Worm (Caenorhabditis elegans) whole organism, young adult: ENCODE measurements around the gene erh-1.

Source experiments
- B0019.2 ChIP-seq: fragments of 200-800 bp; sonication (Bioruptor generic); conservative IDR thresholded peaks from 2 replicates; pipeline ENCODE4 v1.3.6; 2022; ENCODE audit warnings: missing genetic modification reagents, missing genetic modification characterization, missing compliant biosample characterization
- B0035.1 ChIP-seq: sonication (generic microtip); optimal IDR thresholded peaks from 2 replicates; lab custom pipeline; 2016; ENCODE audit warnings: missing genetic modification characterization, mild to moderate bottlenecking, missing compliant biosample characterization, missing genotype, missing genetic modification reagents
- F22D6.2 ChIP-seq: sonication (generic microtip); optimal IDR thresholded peaks from 2 replicates; lab custom pipeline; 2016; ENCODE audit warnings: mild to moderate bottlenecking, missing genetic modification characterization, missing compliant biosample characterization
- T26A5.8 ChIP-seq: sonication (generic microtip); optimal IDR thresholded peaks from 2 replicates; lab custom pipeline; 2016; ENCODE audit warnings: missing genetic modification characterization, missing compliant biosample characterization
- athp-1 ChIP-seq: sonication (generic microtip); optimal IDR thresholded peaks from 2 replicates; lab custom pipeline; 2017; ENCODE audit warnings: mild to moderate bottlenecking, missing genetic modification characterization, missing compliant biosample characterization
- attf-5 ChIP-seq: fragments of 200-800 bp; sonication (Bioruptor generic); optimal IDR thresholded peaks from 2 replicates; lab custom pipeline; 2018; ENCODE audit warnings: mild to moderate bottlenecking, missing genetic modification characterization, missing compliant biosample characterization
- ceh-100 ChIP-seq: fragments of 200-800 bp; sonication (Bioruptor generic); IDR thresholded peaks from 2 replicates; pipeline ENCODE4 v1.3.6; 2022; ENCODE audit warnings: missing genetic modification reagents, missing genetic modification characterization, missing compliant biosample characterization
- ceh-40 ChIP-seq: fragments of 200-800 bp; sonication (Bioruptor generic); IDR thresholded peaks from 2 replicates; pipeline ENCODE4 v1.3.6; 2022; ENCODE audit warnings: missing genetic modification characterization, missing compliant biosample characterization
- ceh-58 ChIP-seq: fragments of 200-800 bp; sonication (Bioruptor generic); IDR thresholded peaks from 2 replicates; pipeline ENCODE4 v1.3.6; 2022; ENCODE audit warnings: missing genetic modification characterization, missing compliant biosample characterization
- ceh-91 ChIP-seq: fragments of 200-800 bp; sonication (Bioruptor generic); IDR thresholded peaks from 2 replicates; pipeline ENCODE4 v1.3.6; 2022; ENCODE audit warnings: missing genetic modification reagents, missing genetic modification characterization, missing compliant biosample characterization
- chd-7 ChIP-seq: sonication (generic microtip); optimal IDR thresholded peaks from 2 replicates; lab custom pipeline; 2016; ENCODE audit warnings: mild to moderate bottlenecking, missing genetic modification characterization, moderate library complexity, missing compliant biosample characterization
- efl-1 ChIP-seq: fragments of 150-350 bp; optimal IDR thresholded peaks from 2 replicates; lab custom pipeline; 2014; ENCODE audit warnings: missing biosample characterization, missing genetic modification reagents, missing genetic modification characterization
- egl-18 ChIP-seq: fragments of 200-800 bp; sonication (Bioruptor generic); IDR thresholded peaks from 2 replicates; pipeline ENCODE4 v1.3.6; 2022; ENCODE audit warnings: missing genetic modification reagents, missing genetic modification characterization, missing compliant biosample characterization
- egrh-3 ChIP-seq: fragments of 200-800 bp; sonication (Bioruptor generic); IDR thresholded peaks from 2 replicates; pipeline ENCODE4 v1.3.6; 2022; ENCODE audit warnings: missing genetic modification reagents, missing genetic modification characterization, missing compliant biosample characterization
- ekl-4 ChIP-seq: fragments of 200-800 bp; sonication (Bioruptor generic); IDR thresholded peaks from 2 replicates; pipeline ENCODE4 v1.3.6; 2022; ENCODE audit warnings: missing genetic modification reagents, missing genetic modification characterization, missing compliant biosample characterization
- ets-4 ChIP-seq: fragments of 200-800 bp; sonication (Bioruptor generic); optimal IDR thresholded peaks from 2 replicates; lab custom pipeline; 2018; ENCODE audit warnings: mild to moderate bottlenecking, missing genetic modification characterization, missing compliant biosample characterization
- fkh-3 ChIP-seq: sonication (generic microtip); optimal IDR thresholded peaks from 2 replicates; lab custom pipeline; 2016; ENCODE audit warnings: mild to moderate bottlenecking, missing genetic modification characterization, missing compliant biosample characterization
- hlh-12 ChIP-seq: sonication (generic microtip); optimal IDR thresholded peaks from 2 replicates; lab custom pipeline; 2016; ENCODE audit warnings: missing genetic modification characterization, missing compliant biosample characterization
- hlh-26 ChIP-seq: fragments of 200-800 bp; sonication (Bioruptor generic); conservative IDR thresholded peaks from 2 replicates; pipeline ENCODE4 v1.3.6; 2022; ENCODE audit warnings: missing genetic modification reagents, missing genetic modification characterization, missing compliant biosample characterization
- hmg-1.2 ChIP-seq: fragments of 200-800 bp; sonication (Bioruptor generic); IDR thresholded peaks from 2 replicates; pipeline ENCODE4 v1.3.6; 2022; ENCODE audit warnings: missing genetic modification reagents, missing genetic modification characterization, missing compliant biosample characterization
- hsf-1 ChIP-seq: fragments of 200-800 bp; sonication (Bioruptor generic); IDR thresholded peaks from 2 replicates; pipeline ENCODE4 v1.3.6; 2022; ENCODE audit warnings: missing genetic modification reagents, missing genetic modification characterization, missing compliant biosample characterization
- let-607 ChIP-seq, 2 experiments: fragments of 200-800 bp in 1 of 2; sonication (Bioruptor generic) in 1 of 2; sonication (generic microtip) in 1 of 2; optimal IDR thresholded peaks; 2 replicates each; lab custom pipeline; 2016 to 2018; ENCODE audit warnings: mild to moderate bottlenecking in 2 of 2, missing compliant biosample characterization in 2 of 2, missing genetic modification characterization in 2 of 2, moderate library complexity in 2 of 2, missing genotype in 1 of 2
- lir-1 ChIP-seq: fragments of 200-800 bp; sonication (Bioruptor generic); conservative IDR thresholded peaks from 2 replicates; pipeline ENCODE4 v1.3.6; 2022; ENCODE audit warnings: missing genetic modification reagents, missing genetic modification characterization, missing compliant biosample characterization
- madf-8 ChIP-seq: fragments of 200-800 bp; sonication (Bioruptor generic); conservative IDR thresholded peaks from 2 replicates; pipeline ENCODE4 v1.3.6; 2022; ENCODE audit warnings: missing genetic modification reagents, missing genetic modification characterization, missing compliant biosample characterization
- mel-28 ChIP-seq: sonication (generic microtip); optimal IDR thresholded peaks from 2 replicates; lab custom pipeline; 2016; ENCODE audit warnings: borderline replicate concordance, mild to moderate bottlenecking, missing genetic modification characterization, missing compliant biosample characterization
- mes-4 ChIP-seq: sonication (generic microtip); optimal IDR thresholded peaks from 2 replicates; lab custom pipeline; 2016; ENCODE audit warnings: missing genotype, missing genetic modification characterization, missing compliant biosample characterization
- nfya-1 ChIP-seq: sonication (generic microtip); optimal IDR thresholded peaks from 2 replicates; lab custom pipeline; 2017; ENCODE audit warnings: antibody characterized with exemption, missing compliant biosample characterization, missing genetic modification characterization, borderline replicate concordance; ENCODE audit not compliant: insufficient read depth
- nfya-2 ChIP-seq: fragments of 200-800 bp; sonication (Bioruptor generic); IDR thresholded peaks from 2 replicates; pipeline ENCODE4 v1.3.6; 2022; ENCODE audit warnings: missing genetic modification reagents, missing genetic modification characterization, missing compliant biosample characterization
- nhr-120 ChIP-seq: fragments of 200-800 bp; sonication (Bioruptor generic); IDR thresholded peaks from 2 replicates; pipeline ENCODE4 v1.3.6; 2022; ENCODE audit warnings: missing genetic modification characterization, missing compliant biosample characterization
- repo-1 ChIP-seq: sonication (generic microtip); optimal IDR thresholded peaks from 2 replicates; lab custom pipeline; 2017; ENCODE audit warnings: mild to moderate bottlenecking, missing genetic modification characterization, missing compliant biosample characterization
- snpc-1.1 ChIP-seq: sonication (generic microtip); optimal IDR thresholded peaks from 2 replicates; lab custom pipeline; 2017; ENCODE audit warnings: missing genetic modification characterization, mild to moderate bottlenecking, missing compliant biosample characterization, antibody characterized with exemption, moderate library complexity, missing genotype, missing genetic modification reagents; ENCODE audit not compliant: insufficient read depth
- snpc-1.3 ChIP-seq: sonication (generic microtip); optimal IDR thresholded peaks from 2 replicates; lab custom pipeline; 2017; ENCODE audit warnings: missing genetic modification characterization, mild to moderate bottlenecking, missing compliant biosample characterization, antibody characterized with exemption, moderate library complexity, missing genotype, missing genetic modification reagents; ENCODE audit not compliant: insufficient read depth
- sptf-2 ChIP-seq: fragments of 200-800 bp; sonication (Bioruptor generic); optimal IDR thresholded peaks from 2 replicates; lab custom pipeline; 2018; ENCODE audit warnings: mild to moderate bottlenecking, missing genetic modification characterization, missing compliant biosample characterization
- unc-130 ChIP-seq: sonication (generic microtip); optimal IDR thresholded peaks from 2 replicates; lab custom pipeline; 2016; ENCODE audit warnings: missing genetic modification reagents, missing genetic modification characterization, missing compliant biosample characterization
- zfh-2 ChIP-seq: fragments of 200-800 bp; sonication (Bioruptor generic); conservative IDR thresholded peaks from 2 replicates; pipeline ENCODE4 v1.3.6; 2022; ENCODE audit warnings: missing genetic modification reagents, missing genetic modification characterization, missing compliant biosample characterization
- ztf-26 ChIP-seq: sonication (generic microtip); optimal IDR thresholded peaks from 2 replicates; lab custom pipeline; 2017; ENCODE audit warnings: missing genetic modification characterization, missing compliant biosample characterization
- ztf-3 ChIP-seq: fragments of 200-800 bp; sonication (Bioruptor generic); optimal IDR thresholded peaks from 2 replicates; lab custom pipeline; 2018; ENCODE audit warnings: mild to moderate bottlenecking, missing genetic modification characterization, missing compliant biosample characterization

erh-1 gene

DNA sequence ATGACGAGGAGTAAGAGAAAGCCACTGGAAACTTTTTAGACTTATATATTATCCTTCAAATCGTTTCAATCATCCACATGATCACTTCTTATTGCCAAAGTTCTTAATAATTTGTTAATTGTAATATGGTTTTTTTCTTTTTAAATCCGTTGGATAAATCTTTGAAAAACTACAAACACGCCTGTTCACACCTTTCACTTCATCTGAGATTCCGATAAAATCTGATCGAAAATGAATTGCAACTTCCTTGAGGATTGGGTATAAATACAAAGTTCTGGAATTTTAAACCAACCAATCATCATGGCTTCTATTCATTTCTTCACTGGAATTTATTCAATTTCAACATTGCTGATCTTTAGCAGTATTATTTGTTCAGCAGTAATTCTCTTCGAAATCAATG is 18.3 kb downstream of the erh-1 start, which contains the start of gene col-152:
TSS of gene col-152 (plus strand) at position 301 of the 400 bp plus-strand sequence.
- TF ChIP-seq snpc-1.3 (tag; lab: Kevin White, UChicago) (no peak), mes-4 (no peak), nfya-2 (GFP tag; lab: Robert Waterston, UW) (no peak), hlh-12 (tag; lab: Kevin White, UChicago) (no peak), ceh-91 (GFP tag; lab: Robert Waterston, UW) (no peak), hlh-26 (GFP tag; lab: Robert Waterston, UW) (no peak), efl-1 (GFP tag; lab: Kevin White, UChicago) (no peak), attf-5 (GFP tag; lab: Kevin White, UChicago) (no peak), ztf-3 (no peak)

DNA sequence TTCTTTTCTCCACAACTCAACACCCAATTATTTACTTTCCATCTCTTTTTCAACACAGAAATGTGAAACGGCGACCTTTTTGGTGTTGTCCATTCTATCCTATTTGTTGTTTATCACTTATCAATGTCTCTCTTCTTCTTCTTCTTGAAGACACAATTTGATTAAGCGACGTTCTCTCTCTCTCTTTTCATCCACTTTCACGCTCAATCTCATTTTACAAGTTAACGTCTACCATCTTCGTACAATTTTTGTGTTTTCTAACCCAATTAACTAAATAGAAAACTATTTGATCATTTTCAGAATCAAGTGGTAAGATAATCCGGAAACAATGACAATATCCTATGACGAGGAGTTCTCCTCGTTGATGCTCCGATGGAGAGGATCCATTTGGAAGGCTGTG is 21.3 kb downstream of the erh-1 start, which contains the start of gene best-14:
TSS of gene best-14 (plus strand) at position 301 of the 400 bp plus-strand sequence.
- TF ChIP-seq repo-1 (tag; lab: Kevin White, UChicago): no peak
- no peak for TF ChIP-seq B0019.2 (GFP tag; lab: Robert Waterston, UW)
- TF ChIP-seq chd-7 (tag; lab: Kevin White, UChicago): no peak
- TF ChIP-seq let-607 (tag; optimal IDR thresholded peaks at IDR 0.05; lab: Kevin White, UChicago): no peak
- no peak for TF ChIP-seq hsf-1 (GFP tag; lab: Robert Waterston, UW)
- no peak for TF ChIP-seq sptf-2 (GFP tag; lab: Kevin White, UChicago)
- TF ChIP-seq F22D6.2 (tag; lab: Kevin White, UChicago): no peak
- TF ChIP-seq T26A5.8 (tag; lab: Kevin White, UChicago): no peak
- TF ChIP-seq unc-130: no peak
- no peak for TF ChIP-seq nfya-1 (tag; lab: Kevin White, UChicago)
- TF ChIP-seq ceh-40: no peak
- no peak for TF ChIP-seq zfh-2 (GFP tag; lab: Robert Waterston, UW)
- TF ChIP-seq B0035.1: no peak
- no peak for TF ChIP-seq snpc-1.1 (tag; lab: Kevin White, UChicago)
- TF ChIP-seq ceh-100 (GFP tag; lab: Robert Waterston, UW): no peak

DNA sequence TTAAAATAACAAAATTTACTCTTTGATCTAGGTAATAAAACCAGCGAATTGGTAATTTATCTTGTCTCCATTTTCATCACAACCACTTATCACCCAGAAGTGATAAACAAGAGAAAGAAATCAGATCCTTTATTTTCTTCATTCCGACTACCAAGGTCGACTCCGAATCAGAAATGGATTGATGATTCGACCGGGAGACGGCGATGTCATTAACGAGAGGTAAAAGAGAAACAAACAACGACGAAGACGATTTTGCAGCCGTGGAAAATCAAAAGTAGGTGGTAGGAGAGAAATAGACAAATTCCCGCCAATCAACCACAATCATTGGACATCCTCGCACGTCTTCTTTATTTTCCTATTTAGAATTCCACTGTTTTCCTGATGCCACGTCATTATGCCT is 21.8 kb downstream of the erh-1 start:
- TF ChIP-seq efl-1 (GFP tag; lab: Kevin White, UChicago): no peak
- TF ChIP-seq ceh-58: no peak
- TF ChIP-seq nhr-120 (GFP tag; lab: Robert Waterston, UW): no peak
- no peak for TF ChIP-seq fkh-3 (tag; lab: Kevin White, UChicago)
- TF ChIP-seq egl-18 (GFP tag; lab: Robert Waterston, UW): no peak
- TF ChIP-seq ekl-4 (GFP tag; lab: Robert Waterston, UW): no peak
- no peak for TF ChIP-seq hlh-26 (GFP tag; lab: Robert Waterston, UW)
- TF ChIP-seq athp-1 (tag; lab: Kevin White, UChicago): no peak
- no peak for TF ChIP-seq mel-28 (tag; lab: Kevin White, UChicago)
- TF ChIP-seq lir-1 (GFP tag; lab: Robert Waterston, UW): no peak
- no peak for TF ChIP-seq ztf-26 (tag; lab: Kevin White, UChicago)
- TF ChIP-seq madf-8 (GFP tag; lab: Robert Waterston, UW): no peak
- no peak for TF ChIP-seq ets-4 (GFP tag; lab: Kevin White, UChicago)
- TF ChIP-seq egrh-3 (GFP tag; lab: Robert Waterston, UW): no peak
- no peak for TF ChIP-seq hmg-1.2 (GFP tag; lab: Robert Waterston, UW)
- no peak for TF ChIP-seq ceh-91 (GFP tag; lab: Robert Waterston, UW)
